Worm (Caenorhabditis elegans): ENCODE results near the gene tsp-13.

tsp-13 gene

DNA sequence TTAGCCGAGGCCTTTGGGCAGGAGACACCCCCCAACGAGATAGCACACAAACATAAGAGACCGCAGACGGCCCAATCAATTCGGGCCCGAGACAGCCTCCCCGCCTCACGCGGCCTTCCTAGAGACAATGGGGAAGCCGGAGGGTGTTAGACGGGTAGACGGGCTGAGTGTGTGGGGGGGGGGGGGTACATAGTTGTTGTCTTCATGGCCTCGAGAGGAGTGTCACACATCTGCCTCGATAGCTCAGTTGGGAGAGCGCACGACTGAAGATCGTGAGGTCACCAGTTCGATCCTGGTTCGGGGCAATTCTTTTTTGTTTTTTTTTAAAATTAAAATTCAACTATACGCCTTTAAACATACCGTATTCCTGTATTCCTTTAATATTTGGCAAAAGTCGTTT, 28.1 kb upstream of the tsp-13 start (continued):
- TF ChIP-seq sdz-38 (tag; optimal IDR thresholded peaks at IDR 0.05) (no peak), sea-2 (GFP tag; IDR thresholded peaks at IDR 0.05) (no peak), Y56A3A.18 (GFP tag; IDR thresholded peaks at IDR 0.05) (peak; percentile 86), lsl-1 (GFP tag; optimal IDR thresholded peaks at IDR 0.05) (peak; percentile 58), F55B11.4 (tag; optimal IDR thresholded peaks at IDR 0.05; ENCODE audit: borderline replicate concordance, insufficient read depth) (no peak), nhr-120 (GFP tag; IDR thresholded peaks at IDR 0.05) (no peak), rpc-1 (optimal IDR thresholded peaks at IDR 0.05) (peak; percentile 83), rpc-1 (tag; optimal IDR thresholded peaks at IDR 0.05) (peak; percentile 83), ZK185.1 (tag; optimal IDR thresholded peaks at IDR 0.05; ENCODE audit: poor library complexity, severe bottlenecking) (no peak), ztf-22 (GFP tag; optimal IDR thresholded peaks at IDR 0.05) (peak; percentile 33), aptf-3 (GFP tag; IDR thresholded peaks at IDR 0.05) (0 out of 2 replicates have a peak, but pooled peaks have one; percentile 88), lin-54 (GFP tag; optimal IDR thresholded peaks at IDR 0.05) (peak; percentile 67), snpc-4 (GFP tag; optimal IDR thresholded peaks at IDR 0.05) (peak; percentile 45), snpc-4 (tag; optimal IDR thresholded peaks at IDR 0.05) (peak in 3 of 4 experiments; percentile 13 to 59 (median 23)), nhr-179 (tag; optimal IDR thresholded peaks at IDR 0.05) (no peak), hrde-1 (tag; optimal IDR thresholded peaks at IDR 0.05; ENCODE audit: borderline replicate concordance) (no peak), lin-35 (GFP tag; optimal IDR thresholded peaks at IDR 0.05) (peak in 1 of 3 experiments; percentile 20), D2030.7 (GFP tag; IDR thresholded peaks at IDR 0.05) (peak; percentile 77), Y79H2A.3 (GFP tag; conservative IDR thresholded peaks at IDR 0.05) (peak; percentile 57; the same call in 1 of the 2 replicates), sptf-2 (GFP tag; optimal IDR thresholded peaks at IDR 0.05) (peak; percentile 66), nhr-80 (tag; optimal IDR thresholded peaks at IDR 0.05) (no peak), ceh-91 (GFP tag; IDR thresholded peaks at IDR 0.05) (0 out of 2 replicates have a peak, but pooled peaks have one; percentile 31), dpl-1 (GFP tag; optimal IDR thresholded peaks at IDR 0.05) (no peak), madf-10 (tag; optimal IDR thresholded peaks at IDR 0.05) (peak; percentile 47), repo-1 (tag; optimal IDR thresholded peaks at IDR 0.05) (no peak), ama-1 (optimal IDR thresholded peaks at IDR 0.05) (no peak), ama-1 (GFP tag; optimal IDR thresholded peaks at IDR 0.05) (peak in 1 of 2 experiments; percentile 69), cebp-1 (GFP tag; IDR thresholded peaks at IDR 0.05) (no peak), cebp-1 (tag; optimal IDR thresholded peaks at IDR 0.05) (peak; percentile 79), nfya-1 (tag; optimal IDR thresholded peaks at IDR 0.05; ENCODE audit: borderline replicate concordance, insufficient read depth) (no peak), efl-1 (GFP tag; optimal IDR thresholded peaks at IDR 0.05) (peak; percentile 19), zim-3 (tag; optimal IDR thresholded peaks at IDR 0.05) (peak; percentile 51), F52B5.7 (tag; optimal IDR thresholded peaks at IDR 0.05) (peak; percentile 55), him-1 (tag; optimal IDR thresholded peaks at IDR 0.05) (no peak), pha-4 (tag; optimal IDR thresholded peaks at IDR 0.05) (no peak), ekl-4 (GFP tag; IDR thresholded peaks at IDR 0.05) (peak; percentile 78; the same call in 1 of the 2 replicates), F33H1.4 (GFP tag; IDR thresholded peaks at IDR 0.05) (peak; percentile 29), hmg-20 (GFP tag; IDR thresholded peaks at IDR 0.05) (no peak; the same call in none of the 2 replicates), attf-3 (GFP tag; conservative IDR thresholded peaks at IDR 0.05) (peak; percentile 80), F22D6.2 (tag; optimal IDR thresholded peaks at IDR 0.05) (no peak), nfya-2 (GFP tag; IDR thresholded peaks at IDR 0.05) (no peak), mel-28 (tag; optimal IDR thresholded peaks at IDR 0.05; ENCODE audit: borderline replicate concordance) (no peak), ztf-3 (GFP tag; optimal IDR thresholded peaks at IDR 0.05) (peak; percentile 44), athp-1 (tag; optimal IDR thresholded peaks at IDR 0.05) (peak; percentile 77), Y67H2A.10 (GFP tag; conservative IDR thresholded peaks at IDR 0.05) (peak; percentile 41; the same call in 1 of the 2 replicates), T26A5.8 (tag; optimal IDR thresholded peaks at IDR 0.05) (peak; percentile 40), F37B4.10 (GFP tag; IDR thresholded peaks at IDR 0.05) (no peak), rec-8 (tag; optimal IDR thresholded peaks at IDR 0.05) (no peak), rcor-1 (GFP tag; IDR thresholded peaks at IDR 0.05) (peak; percentile 57), ztf-6 (GFP tag; IDR thresholded peaks at IDR 0.05) (no peak)

Data from whole organism, young adult.